Worm (Caenorhabditis elegans): ENCODE results near the gene W04E12.3.
A peak's percentile ranks its signal among the peaks of the same experiment; 100 is the strongest.
"Not testable (repeated sequence)": the region's sequence is repeated elsewhere in the genome, so short reads cannot be mapped to it uniquely, and the experiment has no call there.

W04E12.3 gene

ce11 chrV:19741651-19742050 is at the start of gene W04E12.3:
TSS of gene W04E12.3 (plus strand) at chrV:19741951.
- TF ChIP-seq T22C8.4 (GFP tag; IDR thresholded peaks at IDR 0.05) = no peak
- no peak for TF ChIP-seq ref-1 (GFP tag; conservative IDR thresholded peaks at IDR 0.05)
- TF ChIP-seq flt-1 (GFP tag; IDR thresholded peaks at IDR 0.05) = no peak
- TF ChIP-seq ztf-29 (GFP tag; IDR thresholded peaks at IDR 0.05) = no peak
- TF ChIP-seq med-1 (GFP tag; optimal IDR thresholded peaks at IDR 0.05; ENCODE audit: insufficient read depth) = no peak
- TF ChIP-seq ztf-23 (GFP tag; IDR thresholded peaks at IDR 0.05) = no peak
- TF ChIP-seq tab-1 (GFP tag; IDR thresholded peaks at IDR 0.05) = no peak
- no peak for TF ChIP-seq cog-1 (tag; optimal IDR thresholded peaks at IDR 0.05)
- TF ChIP-seq klf-2 (GFP tag; conservative IDR thresholded peaks at IDR 0.05) = no peak

ce11 chrV:19691954-19692353 is 49.8 kb upstream of the W04E12.3 start:
- TF ChIP-seq med-1 (GFP tag; optimal IDR thresholded peaks at IDR 0.05; ENCODE audit: insufficient read depth) (no peak), flt-1 (GFP tag; IDR thresholded peaks at IDR 0.05) (no peak), klf-2 (GFP tag; conservative IDR thresholded peaks at IDR 0.05) (no peak), tab-1 (GFP tag; IDR thresholded peaks at IDR 0.05) (no peak), T22C8.4 (GFP tag; IDR thresholded peaks at IDR 0.05) (peak; percentile 55), ref-1 (GFP tag; conservative IDR thresholded peaks at IDR 0.05) (no peak), ztf-29 (GFP tag; IDR thresholded peaks at IDR 0.05) (no peak), ztf-23 (GFP tag; IDR thresholded peaks at IDR 0.05) (no peak), cog-1 (tag; optimal IDR thresholded peaks at IDR 0.05) (no peak)

DNA sequence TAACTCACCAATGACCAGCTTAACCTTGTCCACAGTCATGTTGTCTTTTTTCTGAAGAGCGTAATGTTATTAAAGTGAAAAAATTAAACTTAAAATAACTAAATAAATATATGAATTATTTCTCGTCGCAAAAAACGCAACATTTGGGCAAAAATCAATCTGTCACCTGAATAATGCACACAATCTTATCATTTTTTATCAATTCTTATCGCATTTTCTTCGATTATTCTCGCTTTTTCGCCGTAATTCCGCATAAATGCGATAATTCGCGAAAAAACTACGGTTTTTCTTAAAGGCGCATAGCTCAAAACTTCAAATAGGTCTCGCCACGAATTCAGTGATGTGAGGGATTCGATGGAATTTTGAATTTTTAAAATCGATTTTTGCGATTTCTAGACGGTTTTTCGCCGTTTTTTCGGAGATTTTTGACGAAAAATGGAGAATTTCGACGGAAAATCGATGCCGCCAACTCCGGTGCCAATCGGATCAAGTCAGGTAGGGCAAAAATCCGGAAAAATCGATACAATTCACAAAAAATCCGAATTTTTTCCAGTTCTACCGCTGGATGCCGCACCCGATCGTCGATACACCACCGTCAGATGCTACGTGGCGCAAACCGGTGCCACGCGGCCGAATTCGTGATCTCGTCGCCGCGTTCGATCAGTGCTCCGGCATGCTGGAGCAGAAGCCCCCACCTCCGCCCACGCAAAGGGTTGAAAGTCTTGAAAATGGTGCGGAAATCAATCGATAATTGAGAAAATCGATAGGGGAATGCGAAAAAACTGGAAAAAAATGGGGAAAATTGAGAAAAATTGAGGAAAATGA is 44.2 kb upstream of the W04E12.3 start, which contains the start of the genes Y43F8C.13 and ani-3:
Y43F8C.13 (minus strand) TSS at position 51 of the 825 bp plus-strand sequence.
ani-3 (plus strand) TSS at position 385 of the 825 bp plus-strand sequence.
- TF ChIP-seq T22C8.4 (GFP tag; IDR thresholded peaks at IDR 0.05) = peak; percentile 46; the same call in 1 of the 2 replicates
- no peak for TF ChIP-seq flt-1 (GFP tag; IDR thresholded peaks at IDR 0.05)

ce11 chrV:19708849-19709248 is 32.9 kb upstream of the W04E12.3 start, which contains the start of gene srv-3:
TSS of gene srv-3 (minus strand) at chrV:19708949.
- TF ChIP-seq flt-1 (GFP tag; IDR thresholded peaks at IDR 0.05) (no peak), ztf-29 (GFP tag; IDR thresholded peaks at IDR 0.05) (no peak), cog-1 (tag; optimal IDR thresholded peaks at IDR 0.05) (no peak), ztf-23 (GFP tag; IDR thresholded peaks at IDR 0.05) (no peak), T22C8.4 (GFP tag; IDR thresholded peaks at IDR 0.05) (no peak), klf-2 (GFP tag; conservative IDR thresholded peaks at IDR 0.05) (no peak), ref-1 (GFP tag; conservative IDR thresholded peaks at IDR 0.05) (no peak), tab-1 (GFP tag; IDR thresholded peaks at IDR 0.05) (no peak)

- TF ChIP-seq ztf-23, ztf-29, flt-1 (GFP tag; IDR thresholded peaks at IDR 0.05): not testable (repeated sequence)
Observed at ce11 chrV:19710514-19710913, 31.2 kb upstream of the W04E12.3 start, which contains the start of gene Y43F8C.15. TSS of gene Y43F8C.15 (minus strand) at chrV:19710614.

- not testable (repeated sequence) for TF ChIP-seq flt-1 (GFP tag; IDR thresholded peaks at IDR 0.05); ref-1 (GFP tag; conservative IDR thresholded peaks at IDR 0.05); klf-2 (GFP tag; conservative IDR thresholded peaks at IDR 0.05)
Observed at ce11 chrV:19711646-19712045, 30.1 kb upstream of the W04E12.3 start, which contains the start of gene Y43F8C.23. TSS of gene Y43F8C.23 (minus strand) at chrV:19711746.

DNA sequence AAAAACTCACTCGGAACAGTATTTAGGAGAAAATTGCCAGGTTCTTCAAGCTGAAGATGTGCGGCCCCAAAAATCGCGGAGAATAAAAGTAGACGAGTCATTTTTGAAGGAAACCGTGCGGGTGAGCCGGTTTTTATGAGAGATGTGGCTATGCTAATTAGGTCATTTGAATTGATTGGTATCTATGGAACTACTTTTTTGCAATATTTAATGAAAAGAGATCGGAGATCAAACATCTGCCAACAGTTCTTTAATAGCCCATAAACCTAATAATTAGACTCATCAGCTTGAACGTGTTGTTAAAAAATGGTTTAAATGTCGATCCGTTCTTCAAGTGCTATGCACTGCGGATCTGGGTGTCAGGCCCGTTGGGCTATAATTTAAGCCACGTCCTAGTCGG is 26.3 kb upstream of the W04E12.3 start, which contains the start of gene Y43F8C.16:
Y43F8C.16 (minus strand) TSS at position 101 of the 400 bp plus-strand sequence.
- no peak for TF ChIP-seq T22C8.4 (GFP tag; IDR thresholded peaks at IDR 0.05)
- TF ChIP-seq flt-1 (GFP tag; IDR thresholded peaks at IDR 0.05) = no peak
- TF ChIP-seq klf-2 (GFP tag; conservative IDR thresholded peaks at IDR 0.05) = no peak
- TF ChIP-seq ztf-23 (GFP tag; IDR thresholded peaks at IDR 0.05) = no peak
- no peak for TF ChIP-seq ref-1 (GFP tag; conservative IDR thresholded peaks at IDR 0.05)
- no peak for TF ChIP-seq tab-1 (GFP tag; IDR thresholded peaks at IDR 0.05)
- no peak for TF ChIP-seq cog-1 (tag; optimal IDR thresholded peaks at IDR 0.05)
- no peak for TF ChIP-seq ztf-29 (GFP tag; IDR thresholded peaks at IDR 0.05)
- no peak for TF ChIP-seq med-1 (GFP tag; optimal IDR thresholded peaks at IDR 0.05; ENCODE audit: insufficient read depth)

ce11 chrV:19715847-19716246 is 25.9 kb upstream of the W04E12.3 start, which contains the start of gene Y43F8C.17:
TSS of gene Y43F8C.17 (plus strand) at chrV:19716147.
- no peak for TF ChIP-seq tab-1 (GFP tag; IDR thresholded peaks at IDR 0.05)
- TF ChIP-seq med-1 (GFP tag; optimal IDR thresholded peaks at IDR 0.05; ENCODE audit: insufficient read depth) = no peak
- TF ChIP-seq ztf-23 (GFP tag; IDR thresholded peaks at IDR 0.05) = no peak
- no peak for TF ChIP-seq ref-1 (GFP tag; conservative IDR thresholded peaks at IDR 0.05)

DNA sequence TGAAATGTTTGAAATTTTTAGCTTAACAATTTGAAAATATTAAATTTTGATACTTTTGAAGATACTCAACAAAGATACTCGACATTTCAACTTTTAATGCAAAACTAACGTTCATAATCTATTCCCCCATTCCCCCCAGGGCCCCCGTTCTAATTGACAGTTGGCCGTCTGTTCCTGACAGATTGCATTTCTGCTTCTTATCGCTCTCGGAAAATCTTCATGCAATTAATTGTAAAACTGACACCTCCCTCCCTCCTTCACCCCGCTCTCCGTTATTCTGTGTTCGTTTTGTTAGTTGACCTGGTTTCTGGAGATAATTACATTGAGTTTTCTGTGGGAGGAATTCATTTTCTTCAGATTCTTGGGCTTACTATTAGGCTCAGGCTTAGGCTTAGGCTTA is 23.8 kb upstream of the W04E12.3 start:
- TF ChIP-seq cog-1 (tag; optimal IDR thresholded peaks at IDR 0.05) (no peak), flt-1 (GFP tag; IDR thresholded peaks at IDR 0.05) (no peak), T22C8.4 (GFP tag; IDR thresholded peaks at IDR 0.05) (no peak), ref-1 (GFP tag; conservative IDR thresholded peaks at IDR 0.05) (no peak)

- peak; percentile 52; the same call in 1 of the 2 replicates for TF ChIP-seq ztf-29 (GFP tag; IDR thresholded peaks at IDR 0.05)
- no peak for TF ChIP-seq cog-1 (tag; optimal IDR thresholded peaks at IDR 0.05)
Observed at ce11 chrV:19718660-19719059, 23.1 kb upstream of the W04E12.3 start.
